Fruit fly (Drosophila melanogaster) whole organism, embryonic: ENCODE measurements around the gene CG13075.

ENCODE experiments used
- Antp ChIP-seq: fragments of 200-800 bp; sonication (Bioruptor generic); optimal IDR thresholded peaks from 3 replicates; lab custom pipeline; 2016; ENCODE audit warnings: missing biosample characterization, missing genetic modification characterization
- B-H2 ChIP-seq: fragments of 200-800 bp; sonication (Bioruptor generic); optimal IDR thresholded peaks from 2 replicates; lab custom pipeline; 2018; ENCODE audit warnings: missing biosample characterization, mild to moderate bottlenecking, missing genetic modification characterization
- CG1024 ChIP-seq: fragments of 200-800 bp; sonication (Bioruptor generic); IDR thresholded peaks from 2 replicates; pipeline ENCODE4 v1.3.6; 2022; ENCODE audit warnings: missing biosample characterization, missing genetic modification characterization
- CG11696 ChIP-seq: fragments of 200-800 bp; sonication (Bioruptor generic); IDR thresholded peaks from 2 replicates; pipeline ENCODE4 v1.3.6; 2022; ENCODE audit warnings: missing biosample characterization, missing genetic modification characterization
- CG12744 ChIP-seq: fragments of 200-800 bp; sonication (Bioruptor generic); optimal IDR thresholded peaks from 2 replicates; lab custom pipeline; 2016; ENCODE audit warnings: missing biosample characterization, missing genetic modification characterization
- CG14860 ChIP-seq: fragments of 200-800 bp; sonication (Bioruptor generic); IDR thresholded peaks from 3 replicates; pipeline ENCODE4 v1.3.6; 2022; ENCODE audit warnings: missing biosample characterization, missing genetic modification characterization; ENCODE audit not compliant: partially characterized antibody
- CG15269 ChIP-seq: fragments of 200-800 bp; sonication (Bioruptor generic); optimal IDR thresholded peaks from 2 replicates; lab custom pipeline; 2018; ENCODE audit warnings: missing biosample characterization, mild to moderate bottlenecking, missing genetic modification characterization, moderate library complexity
- CG15514 ChIP-seq: fragments of 200-800 bp; sonication (Bioruptor generic); optimal IDR thresholded peaks from 3 replicates; lab custom pipeline; 2017; ENCODE audit warnings: missing biosample characterization, missing genetic modification characterization, mild to moderate bottlenecking, moderate library complexity, missing genetic modification reagents
- CG15601 ChIP-seq: fragments of 200-800 bp; sonication (Bioruptor generic); optimal IDR thresholded peaks from 3 replicates; lab custom pipeline; 2019; ENCODE audit warnings: missing biosample characterization, mild to moderate bottlenecking, missing genetic modification characterization, moderate library complexity
- CG17829 ChIP-seq: fragments of 200-800 bp; optimal IDR thresholded peaks from 2 replicates; lab custom pipeline; 2019; ENCODE audit warnings: missing biosample characterization, mild to moderate bottlenecking, missing genetic modification characterization, moderate library complexity
- CG2889 ChIP-seq: fragments of 200-800 bp; sonication (Bioruptor generic); IDR thresholded peaks from 3 replicates; pipeline ENCODE4 v1.3.6; 2022; ENCODE audit warnings: missing biosample characterization, missing genetic modification characterization
- CG3726 ChIP-seq: fragments of 200-800 bp; sonication (Bioruptor generic); IDR thresholded peaks from 3 replicates; pipeline ENCODE4, ENCODE4 v1.3.6; 2022; ENCODE audit warnings: missing biosample characterization, missing genetic modification characterization
- CG4328 ChIP-seq: fragments of 200-800 bp; sonication (Bioruptor generic); optimal IDR thresholded peaks from 3 replicates; lab custom pipeline; 2017; ENCODE audit warnings: missing biosample characterization, missing genetic modification reagents, missing genetic modification characterization
- CG7839 ChIP-seq: fragments of 200-800 bp; sonication (Bioruptor generic); optimal IDR thresholded peaks from 3 replicates; lab custom pipeline; 2018; ENCODE audit warnings: missing biosample characterization, mild to moderate bottlenecking, missing genetic modification characterization, moderate library complexity
- CG9876 ChIP-seq: fragments of 200-800 bp; sonication (Bioruptor generic); optimal IDR thresholded peaks from 2 replicates; lab custom pipeline; 2016; ENCODE audit warnings: missing biosample characterization, missing genetic modification characterization
- CG9932 ChIP-seq: fragments of 200-800 bp; sonication (Bioruptor generic); IDR thresholded peaks from 2 replicates; pipeline ENCODE4 v1.3.6; 2022; ENCODE audit warnings: missing biosample characterization, missing genetic modification characterization
- CrebB ChIP-seq: fragments of 200-800 bp; sonication (Bioruptor generic); optimal IDR thresholded peaks from 3 replicates; lab custom pipeline; 2018; ENCODE audit warnings: missing biosample characterization, mild to moderate bottlenecking, missing genetic modification characterization
- Dbx ChIP-seq: fragments of 200-800 bp; sonication (Bioruptor generic); IDR thresholded peaks from 3 replicates; pipeline ENCODE4 v1.3.6; 2022; ENCODE audit warnings: missing biosample characterization, missing genetic modification characterization
- Dp ChIP-seq: fragments of 200-800 bp; sonication (Bioruptor generic); optimal IDR thresholded peaks from 2 replicates; lab custom pipeline; 2018; ENCODE audit warnings: missing biosample characterization, mild to moderate bottlenecking, missing genetic modification characterization, moderate library complexity
- Ets65A ChIP-seq: fragments of 200-800 bp; sonication (Bioruptor generic); peaks from one replicate; lab custom pipeline; 2016; ENCODE audit warnings: missing biosample characterization, missing genetic modification characterization
- Ets97D ChIP-seq: fragments of 200-800 bp; sonication (Bioruptor generic); optimal IDR thresholded peaks from 3 replicates; lab custom pipeline; 2016; ENCODE audit warnings: missing biosample characterization, missing genetic modification characterization
- Max ChIP-seq: fragments of 200-800 bp; sonication (Bioruptor generic); optimal IDR thresholded peaks from 2 replicates; lab custom pipeline; 2016; ENCODE audit warnings: missing biosample characterization, mild to moderate bottlenecking, missing genetic modification characterization
- Mrtf ChIP-seq: fragments of 200-800 bp; sonication (Bioruptor generic); IDR thresholded peaks from 3 replicates; pipeline ENCODE4 v1.3.6; 2022; ENCODE audit warnings: missing biosample characterization, missing genetic modification characterization
- Sin3A ChIP-seq: fragments of >200 bp; optimal IDR thresholded peaks from 2 replicates; lab custom pipeline; 2018
- Sox102F ChIP-seq: fragments of 200-800 bp; sonication (Bioruptor generic); optimal IDR thresholded peaks from 2 replicates; lab custom pipeline; 2018; ENCODE audit warnings: missing biosample characterization, mild to moderate bottlenecking, missing genetic modification characterization, moderate library complexity
- Sry-δ ChIP-seq: fragments of 200-800 bp; sonication (Bioruptor generic); optimal IDR thresholded peaks from 2 replicates; lab custom pipeline; 2016; ENCODE audit warnings: missing biosample characterization, missing genetic modification characterization
- aop ChIP-seq: fragments of 200-800 bp; sonication (Bioruptor generic); IDR thresholded peaks from 2 replicates; pipeline ENCODE4 v1.3.6; 2022; ENCODE audit warnings: missing biosample characterization, missing genetic modification characterization
- bab2 ChIP-seq: fragments of 200-800 bp; sonication (Bioruptor generic); optimal IDR thresholded peaks from 2 replicates; lab custom pipeline; 2016; ENCODE audit warnings: missing biosample characterization, missing genetic modification characterization
- bowl ChIP-seq: fragments of 200-800 bp; sonication (Bioruptor generic); IDR thresholded peaks from 2 replicates; pipeline ENCODE4 v1.3.6; 2022; ENCODE audit warnings: missing biosample characterization, missing genetic modification characterization
- chm ChIP-seq: fragments of 200-800 bp; sonication (Bioruptor generic); IDR thresholded peaks from 2 replicates; pipeline ENCODE4 v1.3.6; 2022; ENCODE audit warnings: missing biosample characterization, missing genetic modification characterization
- chn ChIP-seq: fragments of 200-800 bp; sonication (Bioruptor generic); optimal IDR thresholded peaks from 2 replicates; lab custom pipeline; 2016; ENCODE audit warnings: missing biosample characterization, missing genetic modification characterization
- dan ChIP-seq: fragments of 200-800 bp; sonication (Bioruptor generic); IDR thresholded peaks from 2 replicates; pipeline ENCODE4 v1.3.6; 2022; ENCODE audit warnings: missing biosample characterization, missing genetic modification characterization
- dimm ChIP-seq: fragments of 200-800 bp; sonication (Bioruptor generic); IDR thresholded peaks from 2 replicates; pipeline ENCODE4 v1.3.6; 2022; ENCODE audit warnings: missing biosample characterization, missing genetic modification characterization
- eve ChIP-seq, 2 experiments: fragments of >200 bp; optimal IDR thresholded peaks; 2 replicates each; lab custom pipeline; 2017; ENCODE audit warnings: missing biosample characterization in 2 of 2, missing genetic modification characterization in 2 of 2
- hkb ChIP-seq, 2 experiments: fragments of 200-800 bp in 1 of 2; fragments of >200 bp in 1 of 2; sonication (Bioruptor generic) in 1 of 2; IDR thresholded peaks in 1 of 2; optimal IDR thresholded peaks in 1 of 2; 2 replicates each; pipeline versions ENCODE4 v1.3.6 to Lab custom; 2017 to 2022; ENCODE audit warnings: missing biosample characterization in 1 of 2, missing genetic modification characterization in 1 of 2
- hth ChIP-seq: fragments of >200 bp; optimal IDR thresholded peaks from 2 replicates; lab custom pipeline; 2017; ENCODE audit warnings: inconsistent platforms
- ken ChIP-seq: fragments of 200-800 bp; sonication (Bioruptor generic); IDR thresholded peaks from 3 replicates; pipeline ENCODE4 v1.3.6; 2022; ENCODE audit warnings: missing biosample characterization, missing genetic modification characterization
- mld ChIP-seq: fragments of 200-800 bp; sonication (Bioruptor generic); IDR thresholded peaks from 3 replicates; pipeline ENCODE4 v1.3.6; 2022; ENCODE audit warnings: missing biosample characterization, missing genetic modification characterization; ENCODE audit not compliant: partially characterized antibody
- pho ChIP-seq: fragments of 200-800 bp; sonication (Bioruptor generic); optimal IDR thresholded peaks from 2 replicates; lab custom pipeline; 2016; ENCODE audit warnings: missing biosample characterization, missing genetic modification characterization
- rib ChIP-seq: fragments of 200-800 bp; sonication (Bioruptor generic); IDR thresholded peaks from 2 replicates; pipeline ENCODE4 v1.3.6; 2022; ENCODE audit warnings: missing biosample characterization, missing genetic modification characterization
- schlank ChIP-seq: fragments of 200-800 bp; sonication (Bioruptor generic); optimal IDR thresholded peaks from 2 replicates; lab custom pipeline; 2018; ENCODE audit warnings: missing biosample characterization, mild to moderate bottlenecking, missing genetic modification characterization
- sens-2 ChIP-seq: fragments of 200-800 bp; sonication (Bioruptor generic); IDR thresholded peaks from 2 replicates; pipeline ENCODE4 v1.3.6; 2022; ENCODE audit warnings: missing biosample characterization, missing genetic modification characterization
- slbo ChIP-seq: fragments of 200-800 bp; sonication (Bioruptor generic); IDR thresholded peaks from 2 replicates; pipeline ENCODE4 v1.3.6; 2022; ENCODE audit warnings: missing biosample characterization, missing genetic modification characterization
- slp2 ChIP-seq: fragments of 200-800 bp; sonication (Bioruptor generic); optimal IDR thresholded peaks from 2 replicates; lab custom pipeline; 2016; ENCODE audit warnings: missing biosample characterization, missing genetic modification characterization
- tna ChIP-seq: fragments of 200-800 bp; sonication (Bioruptor generic); IDR thresholded peaks from 2 replicates; pipeline ENCODE4 v1.3.6; 2022; ENCODE audit warnings: missing biosample characterization, missing genetic modification characterization; ENCODE audit not compliant: partially characterized antibody
- twi ChIP-seq: fragments of 200-800 bp; optimal IDR thresholded peaks from 2 replicates; lab custom pipeline; 2019; ENCODE audit warnings: missing biosample characterization, mild to moderate bottlenecking, missing genetic modification characterization, moderate library complexity
- unc-4 ChIP-seq: fragments of 200-800 bp; sonication (Bioruptor generic); IDR thresholded peaks from 2 replicates; pipeline ENCODE4 v1.3.6; 2022; ENCODE audit warnings: missing biosample characterization, missing genetic modification characterization; ENCODE audit not compliant: partially characterized antibody
- unpg ChIP-seq: fragments of 200-800 bp; sonication (Bioruptor generic); optimal IDR thresholded peaks from 3 replicates; lab custom pipeline; 2018; ENCODE audit warnings: missing biosample characterization, mild to moderate bottlenecking, missing genetic modification characterization, moderate library complexity
- wdn ChIP-seq: fragments of 200-800 bp; sonication (Bioruptor generic); IDR thresholded peaks from 2 replicates; pipeline ENCODE4 v1.3.6; 2022; ENCODE audit warnings: missing biosample characterization, missing genetic modification characterization
- zen2 ChIP-seq: fragments of 200-800 bp; sonication (Bioruptor generic); IDR thresholded peaks from 3 replicates; pipeline ENCODE4 v1.3.6; 2022; ENCODE audit warnings: missing biosample characterization, missing genetic modification characterization; ENCODE audit not compliant: partially characterized antibody
- zf30C ChIP-seq: fragments of 200-800 bp; sonication (Bioruptor generic); optimal IDR thresholded peaks from 3 replicates; lab custom pipeline; 2018; ENCODE audit warnings: missing biosample characterization, mild to moderate bottlenecking, missing genetic modification characterization

Gene CG13075

dm6 chr3L:16087323-16087816 is 3.6 kb downstream of the CG13075 start, which contains the start of gene Tasp1 (continued):
- TF ChIP-seq zen2 (no peak), zf30C (peak; percentile 96), CG12744 (no peak), CG15514 (GFP tag; lab: Kevin White, UChicago) (peak; percentile 58), chm (GFP tag; lab: Robert Waterston, UW) (no peak), CG15601 (peak; percentile 55), Dbx (peak; percentile 76; the same call in 2 of the 3 replicates), CG9876 (GFP tag; lab: Kevin White, UChicago) (no peak), Sox102F (GFP tag; lab: Kevin White, UChicago) (no peak), Dp (GFP tag; lab: Kevin White, UChicago) (peak; percentile 25), eve (GFP tag; optimal IDR thresholded peaks at IDR 0.05; lab: Kevin White, UChicago) (no peak), twi (peak; percentile 19), slp2 (GFP tag; lab: Kevin White, UChicago) (no peak), B-H2 (GFP tag; lab: Kevin White, UChicago) (peak; percentile 11), CG2889 (GFP tag; lab: Robert Waterston, UW) (peak; percentile 62; the same call in 1 of the 3 replicates), CG14860 (GFP tag; lab: Robert Waterston, UW) (no peak), Mrtf (GFP tag; lab: Robert Waterston, UW) (no peak), CG15269 (tag; lab: Kevin White, UChicago) (no peak), Ets65A (GFP tag; lab: Kevin White, UChicago) (peak; percentile 69), unc-4 (GFP tag; lab: Robert Waterston, UW) (no peak), chn (GFP tag; lab: Kevin White, UChicago) (peak; percentile 40), CrebB (no peak), Ets97D (GFP tag; lab: Kevin White, UChicago) (no peak), bowl (GFP tag; lab: Robert Waterston, UW) (no peak), sens-2 (GFP tag; lab: Robert Waterston, UW) (no peak), pho (GFP tag; lab: Kevin White, UChicago) (peak; percentile 22), schlank (tag; lab: Kevin White, UChicago) (no peak), tna (GFP tag; lab: Robert Waterston, UW) (no peak), CG7839 (tag; lab: Kevin White, UChicago) (peak; percentile 80), CG17829 (tag; lab: Kevin White, UChicago) (peak; percentile 80), rib (peak; percentile 39; the same call in 1 of the 2 replicates), CG9932 (GFP tag; lab: Robert Waterston, UW) (peak; percentile 76; the same call in 1 of the 2 replicates), CG4328 (GFP tag; lab: Kevin White, UChicago) (no peak), hth (lab: Kevin White, UChicago) (no peak), Max (GFP tag; lab: Kevin White, UChicago) (peak; percentile 9), CG11696 (GFP tag; lab: Robert Waterston, UW) (no peak), dan (GFP tag; lab: Robert Waterston, UW) (no peak), ken (peak; percentile 57; the same call in 2 of the 3 replicates), slbo (GFP tag; lab: Robert Waterston, UW) (peak; percentile 80), dimm (GFP tag; lab: Robert Waterston, UW) (no peak), aop (no peak), CG1024 (GFP tag; lab: Robert Waterston, UW) (peak; percentile 60), CG3726 (no peak), Antp (GFP tag; lab: Kevin White, UChicago) (no peak), hkb (optimal IDR thresholded peaks at IDR 0.05; lab: Kevin White, UChicago) (no peak), hkb (GFP tag; IDR thresholded peaks at IDR 0.05; lab: Robert Waterston, UW) (peak; percentile 74), wdn (GFP tag; lab: Robert Waterston, UW) (0 out of 2 replicates have a peak, but pooled peaks have one; percentile 9), Sry-δ (GFP tag; lab: Kevin White, UChicago) (no peak), bab2 (no peak), unpg (GFP tag; lab: Kevin White, UChicago) (peak; percentile 69), mld (GFP tag; lab: Robert Waterston, UW) (no peak), Sin3A (no peak)
